Fruit fly (Drosophila melanogaster) whole organism, embryonic: ENCODE results near the gene CG7694.
A peak's percentile ranks its signal among the peaks of the same experiment; 100 is the strongest.

Experiments
- Asciz ChIP-seq: fragments of 200-800 bp; sonication (Bioruptor generic); optimal IDR thresholded peaks from 2 replicates; lab custom pipeline; 2017; ENCODE audit warnings: missing biosample characterization, mild to moderate bottlenecking, missing genetic modification characterization, missing genetic modification reagents
- B-H1 ChIP-seq: fragments of 200-800 bp; sonication (Bioruptor generic); IDR thresholded peaks from 3 replicates; pipeline ENCODE4 v1.3.6; 2022; ENCODE audit warnings: missing biosample characterization, missing genetic modification characterization
- CG11093 ChIP-seq: fragments of 200-800 bp; sonication (Bioruptor generic); IDR thresholded peaks from 3 replicates; pipeline ENCODE4 v1.3.6; 2022; ENCODE audit warnings: missing biosample characterization, missing genetic modification characterization
- CG11696 ChIP-seq: fragments of 200-800 bp; sonication (Bioruptor generic); IDR thresholded peaks from 2 replicates; pipeline ENCODE4 v1.3.6; 2022; ENCODE audit warnings: missing biosample characterization, missing genetic modification characterization
- CG12299 ChIP-seq: fragments of 200-800 bp; sonication (Bioruptor generic); optimal IDR thresholded peaks from 2 replicates; lab custom pipeline; 2018; ENCODE audit warnings: missing biosample characterization, mild to moderate bottlenecking, missing genetic modification characterization
- CG15696 ChIP-seq: fragments of 200-800 bp; sonication (Bioruptor generic); optimal IDR thresholded peaks from 2 replicates; lab custom pipeline; 2019; ENCODE audit warnings: missing biosample characterization, mild to moderate bottlenecking, missing genetic modification characterization, moderate library complexity
- CG1602 ChIP-seq: fragments of 200-800 bp; sonication (Bioruptor generic); optimal IDR thresholded peaks from 3 replicates; lab custom pipeline; 2016; ENCODE audit warnings: missing biosample characterization, missing genetic modification characterization
- CG17186 ChIP-seq: fragments of 200-800 bp; sonication (Bioruptor generic); optimal IDR thresholded peaks from 3 replicates; lab custom pipeline; 2017; ENCODE audit warnings: missing biosample characterization, missing genetic modification reagents, missing genetic modification characterization
- CG17612 ChIP-seq: fragments of 200-800 bp; sonication (Bioruptor generic); IDR thresholded peaks from 2 replicates; pipeline ENCODE4 v1.3.6; 2022; ENCODE audit warnings: missing biosample characterization, missing genetic modification characterization
- CG17802 ChIP-seq: fragments of 200-800 bp; sonication (Bioruptor generic); optimal IDR thresholded peaks from 2 replicates; lab custom pipeline; 2018; ENCODE audit warnings: missing biosample characterization, mild to moderate bottlenecking, missing genetic modification characterization, moderate library complexity
- CG32772 ChIP-seq: fragments of 200-800 bp; sonication (Bioruptor generic); IDR thresholded peaks from 2 replicates; pipeline ENCODE4 v1.3.6; 2022; ENCODE audit warnings: missing biosample characterization, missing genetic modification characterization
- CG3407 ChIP-seq: fragments of 200-800 bp; sonication (Bioruptor generic); optimal IDR thresholded peaks from 2 replicates; lab custom pipeline; 2018; ENCODE audit warnings: missing biosample characterization, mild to moderate bottlenecking, missing genetic modification characterization
- CG3726 ChIP-seq: fragments of 200-800 bp; sonication (Bioruptor generic); IDR thresholded peaks from 3 replicates; pipeline ENCODE4, ENCODE4 v1.3.6; 2022; ENCODE audit warnings: missing biosample characterization, missing genetic modification characterization
- CG4360 ChIP-seq: fragments of 200-800 bp; sonication (Bioruptor generic); IDR thresholded peaks from 2 replicates; pipeline ENCODE4 v1.3.6; 2022; ENCODE audit warnings: missing biosample characterization, missing genetic modification characterization
- CG6654 ChIP-seq: fragments of 200-800 bp; sonication (Bioruptor generic); optimal IDR thresholded peaks from 2 replicates; lab custom pipeline; 2017; ENCODE audit warnings: missing biosample characterization, mild to moderate bottlenecking, missing genetic modification characterization
- CG6813 ChIP-seq: fragments of 200-800 bp; sonication (Bioruptor generic); optimal IDR thresholded peaks from 2 replicates; lab custom pipeline; 2017; ENCODE audit warnings: missing biosample characterization, missing genetic modification characterization, mild to moderate bottlenecking, moderate library complexity, missing genetic modification reagents
- CG7271 ChIP-seq: fragments of 200-800 bp; sonication (Bioruptor generic); optimal IDR thresholded peaks from 2 replicates; lab custom pipeline; 2018; ENCODE audit warnings: missing biosample characterization, mild to moderate bottlenecking, missing genetic modification characterization, moderate library complexity
- CG9727 ChIP-seq: fragments of 200-800 bp; sonication (Bioruptor generic); optimal IDR thresholded peaks from 3 replicates; lab custom pipeline; 2017; ENCODE audit warnings: missing biosample characterization, mild to moderate bottlenecking, missing genetic modification characterization
- Chrac-16 ChIP-seq: fragments of 200-800 bp; sonication (Bioruptor generic); optimal IDR thresholded peaks from 3 replicates; lab custom pipeline; 2016; ENCODE audit warnings: missing biosample characterization, missing genetic modification characterization
- Dfd ChIP-seq, 2 experiments: fragments of >200 bp; optimal IDR thresholded peaks; 2 replicates each; lab custom pipeline; 2017; ENCODE audit warnings: missing biosample characterization in 2 of 2, missing genetic modification characterization in 2 of 2
- Dip3 ChIP-seq: fragments of 200-800 bp; sonication (Bioruptor generic); optimal IDR thresholded peaks from 3 replicates; lab custom pipeline; 2016; ENCODE audit warnings: missing biosample characterization, missing genetic modification characterization
- H2.0 ChIP-seq: fragments of 200-800 bp; sonication (Bioruptor generic); IDR thresholded peaks from 2 replicates; pipeline ENCODE4 v1.3.6; 2022; ENCODE audit warnings: missing biosample characterization, missing genetic modification characterization
- Hr78 ChIP-seq, 2 experiments: fragments of 200-800 bp in 1 of 2; fragments of >200 bp in 1 of 2; sonication (Bioruptor generic) in 1 of 2; optimal IDR thresholded peaks; 2 replicates each; lab custom pipeline; 2017 to 2019; ENCODE audit warnings: missing biosample characterization in 2 of 2, missing genetic modification characterization in 2 of 2, mild to moderate bottlenecking in 1 of 2, moderate library complexity in 1 of 2
- NK7.1 ChIP-seq: fragments of 200-800 bp; sonication (Bioruptor generic); optimal IDR thresholded peaks from 3 replicates; lab custom pipeline; 2016; ENCODE audit warnings: missing biosample characterization, missing genetic modification characterization
- Oli ChIP-seq: fragments of 200-800 bp; sonication (Bioruptor generic); optimal IDR thresholded peaks from 2 replicates; lab custom pipeline; 2018; ENCODE audit warnings: missing biosample characterization, mild to moderate bottlenecking, missing genetic modification characterization, moderate library complexity
- Stat92E ChIP-seq, 3 experiments: fragments of >200 bp in 2 of 3; fragments of 200-800 bp in 1 of 3; sonication (Bioruptor generic) in 1 of 3; optimal IDR thresholded peaks; 2 replicates each; lab custom pipeline; 2017 to 2019; ENCODE audit warnings: missing biosample characterization in 3 of 3, missing genetic modification characterization in 3 of 3, mild to moderate bottlenecking in 1 of 3, moderate library complexity in 1 of 3
- Xrp1 ChIP-seq: fragments of 200-800 bp; sonication (Bioruptor generic); IDR thresholded peaks from 2 replicates; pipeline ENCODE4 v1.3.6; 2022; ENCODE audit warnings: missing biosample characterization, missing genetic modification characterization
- aop ChIP-seq: fragments of 200-800 bp; sonication (Bioruptor generic); IDR thresholded peaks from 2 replicates; pipeline ENCODE4 v1.3.6; 2022; ENCODE audit warnings: missing biosample characterization, missing genetic modification characterization
- ara ChIP-seq: fragments of 200-800 bp; sonication (Bioruptor generic); IDR thresholded peaks from 2 replicates; pipeline ENCODE4 v1.3.6; 2022; ENCODE audit warnings: missing biosample characterization, missing genetic modification characterization
- bcd ChIP-seq: fragments of 200-800 bp; sonication (Bioruptor generic); optimal IDR thresholded peaks from 2 replicates; lab custom pipeline; 2017; ENCODE audit warnings: missing biosample characterization, mild to moderate bottlenecking, missing genetic modification characterization
- crp ChIP-seq, 2 experiments: fragments of 200-800 bp; sonication (Bioruptor generic); optimal IDR thresholded peaks; 2 replicates in 1 of 2; 3 replicates in 1 of 2; lab custom pipeline; 2017; ENCODE audit warnings: missing biosample characterization in 2 of 2, missing genetic modification characterization in 2 of 2, mild to moderate bottlenecking in 1 of 2, moderate library complexity in 1 of 2
- fd3F ChIP-seq: fragments of 200-800 bp; sonication (Bioruptor generic); optimal IDR thresholded peaks from 2 replicates; lab custom pipeline; 2018; ENCODE audit warnings: missing biosample characterization, mild to moderate bottlenecking, missing genetic modification characterization, moderate library complexity
- fru ChIP-seq: fragments of >200 bp; optimal IDR thresholded peaks from 2 replicates; lab custom pipeline; 2017
- gcm2 ChIP-seq: fragments of 200-800 bp; sonication (Bioruptor generic); optimal IDR thresholded peaks from 2 replicates; lab custom pipeline; 2016; ENCODE audit warnings: missing biosample characterization, missing genetic modification characterization
- grau ChIP-seq: fragments of 200-800 bp; optimal IDR thresholded peaks from 3 replicates; lab custom pipeline; 2019; ENCODE audit warnings: missing biosample characterization, mild to moderate bottlenecking, missing genetic modification characterization, moderate library complexity
- grn ChIP-seq: fragments of 200-800 bp; sonication (Bioruptor generic); optimal IDR thresholded peaks from 3 replicates; lab custom pipeline; 2017; ENCODE audit warnings: missing biosample characterization, missing genetic modification characterization
- h ChIP-seq: fragments of >200 bp; optimal IDR thresholded peaks from 2 replicates; lab custom pipeline; 2017
- her ChIP-seq: fragments of 200-800 bp; sonication (Bioruptor generic); optimal IDR thresholded peaks from 2 replicates; lab custom pipeline; 2016; ENCODE audit warnings: missing biosample characterization, missing genetic modification characterization
- jing ChIP-seq: fragments of 200-800 bp; sonication (Bioruptor generic); optimal IDR thresholded peaks from 2 replicates; lab custom pipeline; 2018; ENCODE audit warnings: missing biosample characterization, mild to moderate bottlenecking, missing genetic modification characterization
- klu ChIP-seq: fragments of 200-800 bp; sonication (Bioruptor generic); IDR thresholded peaks from 2 replicates; pipeline ENCODE4 v1.3.6; 2022; ENCODE audit warnings: missing biosample characterization, missing genetic modification characterization
- nmo ChIP-seq: fragments of 200-800 bp; sonication (Bioruptor generic); optimal IDR thresholded peaks from 2 replicates; lab custom pipeline; 2018; ENCODE audit warnings: missing biosample characterization, mild to moderate bottlenecking, missing genetic modification characterization, moderate library complexity
- prd ChIP-seq, 3 experiments: fragments of >200 bp in 2 of 3; fragments of 200-800 bp in 1 of 3; sonication (Bioruptor generic) in 1 of 3; optimal IDR thresholded peaks in 2 of 3; IDR thresholded peaks in 1 of 3; 2 replicates in 2 of 3; 3 replicates in 1 of 3; pipeline versions ENCODE4 v1.3.6 to Lab custom; 2017 to 2022; ENCODE audit warnings: missing biosample characterization in 1 of 3, missing genetic modification characterization in 1 of 3
- rib ChIP-seq: fragments of 200-800 bp; sonication (Bioruptor generic); IDR thresholded peaks from 2 replicates; pipeline ENCODE4 v1.3.6; 2022; ENCODE audit warnings: missing biosample characterization, missing genetic modification characterization
- ro ChIP-seq: fragments of 200-800 bp; sonication (Bioruptor generic); IDR thresholded peaks from 2 replicates; pipeline ENCODE4 v1.3.6; 2022; ENCODE audit warnings: missing biosample characterization, missing genetic modification characterization
- salm ChIP-seq: fragments of 200-800 bp; sonication (Bioruptor generic); optimal IDR thresholded peaks from 2 replicates; lab custom pipeline; 2018; ENCODE audit warnings: missing biosample characterization, mild to moderate bottlenecking, missing genetic modification characterization
- sima ChIP-seq: fragments of 200-800 bp; sonication (Bioruptor generic); optimal IDR thresholded peaks from 2 replicates; lab custom pipeline; 2016; ENCODE audit warnings: missing biosample characterization, missing genetic modification characterization
- sisA ChIP-seq: fragments of 200-800 bp; sonication (Bioruptor generic); IDR thresholded peaks from 2 replicates; pipeline ENCODE4 v1.3.6; 2022; ENCODE audit warnings: missing biosample characterization, missing genetic modification characterization
- sob ChIP-seq: fragments of 200-800 bp; sonication (Bioruptor generic); IDR thresholded peaks from 2 replicates; pipeline ENCODE4 v1.3.6; 2022; ENCODE audit warnings: missing biosample characterization, missing genetic modification characterization
- tgo ChIP-seq: fragments of 200-800 bp; sonication (Bioruptor generic); IDR thresholded peaks from 3 replicates; pipeline ENCODE4 v1.3.6; 2022; ENCODE audit warnings: missing biosample characterization, missing genetic modification characterization
- tup ChIP-seq: fragments of 200-800 bp; sonication (Bioruptor generic); optimal IDR thresholded peaks from 2 replicates; lab custom pipeline; 2016; ENCODE audit warnings: missing biosample characterization, mild to moderate bottlenecking, missing genetic modification characterization, moderate library complexity

Gene CG7694

DNA sequence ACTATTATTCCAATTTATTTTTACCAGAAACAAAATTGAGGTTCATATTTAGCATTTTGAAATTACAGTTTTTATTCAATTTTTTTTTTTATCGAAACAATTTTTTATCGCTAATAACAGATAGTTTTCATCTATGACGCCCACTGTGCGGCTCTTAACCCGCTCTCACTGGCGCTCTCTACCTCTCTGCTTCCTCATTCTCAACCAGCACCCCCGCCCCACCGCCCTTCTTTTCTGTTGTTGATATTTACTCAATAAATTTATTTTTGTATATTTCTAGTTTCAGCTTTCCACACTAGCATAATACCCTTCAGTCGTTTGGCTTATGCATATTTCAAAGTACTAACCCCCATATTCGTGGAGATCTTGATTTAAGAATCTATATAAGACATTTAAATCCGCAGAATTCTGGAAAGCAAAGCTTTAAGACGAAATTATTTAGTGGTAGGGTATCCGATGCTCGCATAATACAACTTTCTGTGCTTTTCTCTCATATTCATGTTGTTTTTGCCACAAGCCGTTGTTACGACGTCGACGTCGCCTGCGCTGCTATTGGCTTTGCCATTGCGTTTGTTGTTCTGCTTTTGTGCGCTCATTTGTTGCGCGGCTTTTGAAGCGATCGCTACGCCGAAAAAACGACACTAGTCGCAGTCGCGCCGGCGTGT, 11.1 kb downstream of the CG7694 start (continued):
- TF ChIP-seq Asciz (GFP tag; lab: Kevin White, UChicago) = peak; percentile 98
- no peak for TF ChIP-seq h
- peak; percentile 25 to 73 for TF ChIP-seq crp (GFP tag; optimal IDR thresholded peaks at IDR 0.05; lab: Kevin White, UChicago)
- no peak for TF ChIP-seq fru
- TF ChIP-seq rib (GFP tag; lab: Robert Waterston, UW) = peak; percentile 93
- TF ChIP-seq jing (GFP tag; lab: Kevin White, UChicago) = peak; percentile 94
- TF ChIP-seq Dfd (GFP tag; optimal IDR thresholded peaks at IDR 0.05; lab: Kevin White, UChicago) = no peak
- TF ChIP-seq gcm2 = peak; percentile 94
- peak; percentile 95 for TF ChIP-seq CG3726
- TF ChIP-seq tup (GFP tag; lab: Kevin White, UChicago) = peak; percentile 93
- peak; percentile 88 for TF ChIP-seq H2.0
- TF ChIP-seq nmo (GFP tag; lab: Kevin White, UChicago) = peak; percentile 98
- peak; percentile 98 for TF ChIP-seq Oli
- peak; percentile 93 for TF ChIP-seq klu (GFP tag; lab: Robert Waterston, UW)
- TF ChIP-seq B-H1 (GFP tag; lab: Robert Waterston, UW) = peak; percentile 86
- peak; percentile 93 for TF ChIP-seq her (GFP tag; lab: Kevin White, UChicago)
- TF ChIP-seq sob (GFP tag; lab: Robert Waterston, UW) = peak; percentile 96
- TF ChIP-seq CG9727 = peak; percentile 98
- peak; percentile 88 for TF ChIP-seq CG17186 (GFP tag; lab: Kevin White, UChicago)
- peak; percentile 93 for TF ChIP-seq salm (tag; lab: Kevin White, UChicago)
- TF ChIP-seq prd (optimal IDR thresholded peaks at IDR 0.05; lab: Kevin White, UChicago) = no peak
- peak; percentile 96 for TF ChIP-seq prd (GFP tag; IDR thresholded peaks at IDR 0.05; lab: Robert Waterston, UW)
- TF ChIP-seq ro = peak; percentile 88
- peak; percentile 87 for TF ChIP-seq aop (GFP tag; lab: Robert Waterston, UW)
- peak; percentile 77 for TF ChIP-seq grn (GFP tag; lab: Kevin White, UChicago)
- TF ChIP-seq CG17802 (tag; lab: Kevin White, UChicago) = peak; percentile 89
- peak; percentile 96 for TF ChIP-seq Chrac-16 (GFP tag; lab: Kevin White, UChicago)
- TF ChIP-seq CG1602 = peak; percentile 97
- peak; percentile 94 for TF ChIP-seq Dip3 (GFP tag; lab: Kevin White, UChicago)
- TF ChIP-seq CG3407 = peak; percentile 98
- TF ChIP-seq Stat92E (GFP tag; optimal IDR thresholded peaks at IDR 0.05; lab: Kevin White, UChicago) = peak in 1 of 3 experiments; percentile 94
- peak; percentile 93 for TF ChIP-seq CG6813 (GFP tag; lab: Kevin White, UChicago)
- TF ChIP-seq CG6654 (GFP tag; lab: Kevin White, UChicago) = peak; percentile 85
- peak; percentile 96 for TF ChIP-seq Xrp1
- TF ChIP-seq tgo (GFP tag; lab: Robert Waterston, UW) = peak; percentile 96
- peak; percentile 95 for TF ChIP-seq ara (GFP tag; lab: Robert Waterston, UW)
- peak; percentile 92 for TF ChIP-seq CG17612
- peak; percentile 95 for TF ChIP-seq CG11093 (GFP tag; lab: Robert Waterston, UW)
- TF ChIP-seq CG7271 (tag; lab: Kevin White, UChicago) = peak; percentile 72
- TF ChIP-seq CG15696 (tag; lab: Kevin White, UChicago) = peak; percentile 91
- peak; percentile 96 for TF ChIP-seq grau (tag; lab: Kevin White, UChicago)
- peak; percentile 95 for TF ChIP-seq NK7.1
- TF ChIP-seq sisA (GFP tag; lab: Robert Waterston, UW) = peak; percentile 96
- peak in 1 of 2 experiments; percentile 88 for TF ChIP-seq Hr78 (GFP tag; optimal IDR thresholded peaks at IDR 0.05; lab: Kevin White, UChicago)
- peak; percentile 83 for TF ChIP-seq sima (GFP tag; lab: Kevin White, UChicago)
- peak; percentile 91 for TF ChIP-seq CG32772 (GFP tag; lab: Robert Waterston, UW)
- TF ChIP-seq CG4360 = peak; percentile 75
- peak; percentile 83 for TF ChIP-seq CG11696 (GFP tag; lab: Robert Waterston, UW)
- TF ChIP-seq fd3F (GFP tag; lab: Kevin White, UChicago) = peak; percentile 94
- peak; percentile 98 for TF ChIP-seq bcd
- TF ChIP-seq CG12299 = peak; percentile 88
